Worm (Caenorhabditis elegans): Measurements from ENCODE around the gene gspd-1.

DNA sequence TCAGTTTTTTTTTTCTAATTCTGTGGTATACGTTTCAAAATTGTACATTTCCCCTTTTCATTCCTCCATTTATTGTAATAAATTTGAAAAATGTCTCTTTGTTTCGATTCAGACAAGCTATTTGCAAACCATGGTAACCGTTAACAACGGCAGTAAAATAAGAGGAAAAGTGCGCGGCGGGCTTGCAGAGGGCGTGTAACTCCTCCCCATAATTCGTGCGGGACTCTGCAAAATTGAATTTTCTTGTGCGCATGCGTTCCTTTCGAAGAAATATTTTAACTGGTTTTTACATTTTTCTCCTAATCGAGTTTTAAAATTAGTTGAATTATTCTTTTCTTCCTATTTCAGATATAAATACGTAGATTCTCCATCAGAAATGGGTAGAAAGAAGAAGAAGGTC lies 6.6 kb upstream of the gspd-1 start, which contains the start of gene znf-207:
- TF ChIP-seq ham-2 (GFP tag; optimal IDR thresholded peaks at IDR 0.05) (no peak), pha-4 (tag; optimal IDR thresholded peaks at IDR 0.05) (peak; percentile 25), blmp-1 (tag; optimal IDR thresholded peaks at IDR 0.05) (no peak), snpc-4 (tag; optimal IDR thresholded peaks at IDR 0.05) (no peak), unc-62 (GFP tag; optimal IDR thresholded peaks at IDR 0.05) (no peak)
